Worm (Caenorhabditis elegans) whole organism, early embryonic: ENCODE data around the gene E02C12.11.

ENCODE experiments used
- ceh-36 ChIP-seq: sonication (generic microtip); optimal IDR thresholded peaks from 2 replicates; lab custom pipeline; 2016; ENCODE audit warnings: missing genetic modification characterization, inconsistent platforms, missing compliant biosample characterization
- flt-1 ChIP-seq: fragments of 200-800 bp; sonication (Bioruptor generic); IDR thresholded peaks from 2 replicates; pipeline ENCODE4 v1.3.6; 2022; ENCODE audit warnings: missing genetic modification characterization, missing compliant biosample characterization

- TF ChIP-seq ceh-36 (tag; lab: Kevin White, UChicago) (no peak), flt-1 (GFP tag; lab: Robert Waterston, UW) (no peak)
These were observed 32.9 kb downstream of the E02C12.11 start, which contains the start of the genes K07B1.7 and try-5 for ce11 chrV:9346804-9347203.
